Worm (Caenorhabditis elegans) whole organism, mixed stage, embryonic: ENCODE measurements around the gene Y45F10B.13.

ENCODE experiments used
- M03D4.4 ChIP-seq: sonication (generic microtip); optimal IDR thresholded peaks from 2 replicates; lab custom pipeline; 2017; ENCODE audit warnings: mild to moderate bottlenecking, missing genetic modification characterization, missing compliant biosample characterization
- bed-3 ChIP-seq: fragments of 200-800 bp; sonication (Bioruptor generic); optimal IDR thresholded peaks from 3 replicates; lab custom pipeline; 2018; ENCODE audit warnings: mild to moderate bottlenecking, missing genetic modification characterization, moderate library complexity, missing compliant biosample characterization
- blmp-1 ChIP-seq: fragments of 150-350 bp; optimal IDR thresholded peaks from 2 replicates; lab custom pipeline; 2014; ENCODE audit warnings: missing biosample characterization, missing genetic modification characterization
- ceh-83 ChIP-seq: fragments of 200-800 bp; sonication (Bioruptor generic); optimal IDR thresholded peaks from 2 replicates; lab custom pipeline; 2018; ENCODE audit warnings: mild to moderate bottlenecking, missing genetic modification characterization, missing compliant biosample characterization
- ces-1 ChIP-seq: fragments of 150-350 bp; optimal IDR thresholded peaks from 2 replicates; lab custom pipeline; 2014; ENCODE audit warnings: missing biosample characterization, missing genetic modification reagents, missing genetic modification characterization
- cnd-1 ChIP-seq: fragments of 200-800 bp; sonication (Bioruptor generic); optimal IDR thresholded peaks from 2 replicates; lab custom pipeline; 2018; ENCODE audit warnings: mild to moderate bottlenecking, missing genetic modification characterization, missing compliant biosample characterization
- drap-1 ChIP-seq: fragments of 200-800 bp; sonication (Bioruptor generic); optimal IDR thresholded peaks from 3 replicates; lab custom pipeline; 2018; ENCODE audit warnings: mild to moderate bottlenecking, missing genetic modification characterization, missing compliant biosample characterization
- elt-1 ChIP-seq: sonication (generic microtip); optimal IDR thresholded peaks from 2 replicates; lab custom pipeline; 2017; ENCODE audit warnings: missing genetic modification characterization, mild to moderate bottlenecking, missing compliant biosample characterization, antibody characterized with exemption, moderate library complexity, borderline replicate concordance; ENCODE audit not compliant: insufficient read depth
- elt-3 ChIP-seq: fragments of 150-350 bp; optimal IDR thresholded peaks from 2 replicates; lab custom pipeline; 2014; ENCODE audit warnings: missing biosample characterization, missing genetic modification characterization
- flh-1 ChIP-seq: fragments of 200-800 bp; sonication (Bioruptor generic); optimal IDR thresholded peaks from 2 replicates; lab custom pipeline; 2018; ENCODE audit warnings: mild to moderate bottlenecking, missing genetic modification characterization, moderate library complexity, missing compliant biosample characterization
- ham-2 ChIP-seq: fragments of 200-800 bp; sonication (Bioruptor generic); optimal IDR thresholded peaks from 2 replicates; lab custom pipeline; 2018; ENCODE audit warnings: mild to moderate bottlenecking, missing genetic modification characterization, missing compliant biosample characterization
- hlh-1 ChIP-seq: fragments of 150-350 bp; optimal IDR thresholded peaks from 2 replicates; lab custom pipeline; 2014; ENCODE audit warnings: missing biosample characterization, missing genetic modification reagents, missing genetic modification characterization
- lin-32 ChIP-seq: fragments of 200-800 bp; sonication (Bioruptor generic); optimal IDR thresholded peaks from 2 replicates; lab custom pipeline; 2018; ENCODE audit warnings: mild to moderate bottlenecking, missing genetic modification characterization, missing compliant biosample characterization
- lsy-2 ChIP-seq: fragments of 150-350 bp; optimal IDR thresholded peaks from 2 replicates; lab custom pipeline; 2014; ENCODE audit warnings: missing biosample characterization, missing genetic modification characterization
- mab-5 ChIP-seq: fragments of 150-350 bp; optimal IDR thresholded peaks from 2 replicates; lab custom pipeline; 2014; ENCODE audit warnings: missing biosample characterization, missing genetic modification characterization
- nhr-12 ChIP-seq: fragments of 150-350 bp; optimal IDR thresholded peaks from 2 replicates; lab custom pipeline; 2014; ENCODE audit warnings: missing biosample characterization, missing genetic modification characterization
- nhr-237 ChIP-seq: fragments of 150-350 bp; optimal IDR thresholded peaks from 2 replicates; lab custom pipeline; 2014; ENCODE audit warnings: missing biosample characterization, missing genetic modification characterization
- nhr-28 ChIP-seq: fragments of 150-350 bp; optimal IDR thresholded peaks from 2 replicates; lab custom pipeline; 2014; ENCODE audit warnings: missing biosample characterization, missing genetic modification characterization
- nhr-76 ChIP-seq: sonication (generic microtip); optimal IDR thresholded peaks from 2 replicates; lab custom pipeline; 2017; ENCODE audit warnings: missing biosample characterization, missing genetic modification characterization
- sem-2 ChIP-seq: fragments of 200-800 bp; sonication (Bioruptor generic); optimal IDR thresholded peaks from 2 replicates; lab custom pipeline; 2018; ENCODE audit warnings: mild to moderate bottlenecking, missing genetic modification characterization, missing compliant biosample characterization
- snpc-4 ChIP-seq: fragments of 150-350 bp; optimal IDR thresholded peaks from 2 replicates; lab custom pipeline; 2014; ENCODE audit warnings: missing biosample characterization, missing genetic modification characterization
- sptf-1 ChIP-seq: sonication (generic microtip); optimal IDR thresholded peaks from 2 replicates; lab custom pipeline; 2017; ENCODE audit warnings: mild to moderate bottlenecking, missing genetic modification characterization, moderate library complexity, missing compliant biosample characterization
- unc-120 ChIP-seq: sonication (generic microtip); optimal IDR thresholded peaks from 2 replicates; lab custom pipeline; 2017; ENCODE audit warnings: missing genetic modification characterization, missing compliant biosample characterization; ENCODE audit not compliant: poor library complexity, severe bottlenecking
- unc-39 ChIP-seq: fragments of 150-350 bp; optimal IDR thresholded peaks from 2 replicates; lab custom pipeline; 2014; ENCODE audit warnings: missing biosample characterization, missing genetic modification characterization
- ztf-11 ChIP-seq: fragments of 150-350 bp; optimal IDR thresholded peaks from 2 replicates; lab custom pipeline; 2014; ENCODE audit warnings: missing biosample characterization, missing genetic modification characterization

The Y45F10B.13 gene

DNA sequence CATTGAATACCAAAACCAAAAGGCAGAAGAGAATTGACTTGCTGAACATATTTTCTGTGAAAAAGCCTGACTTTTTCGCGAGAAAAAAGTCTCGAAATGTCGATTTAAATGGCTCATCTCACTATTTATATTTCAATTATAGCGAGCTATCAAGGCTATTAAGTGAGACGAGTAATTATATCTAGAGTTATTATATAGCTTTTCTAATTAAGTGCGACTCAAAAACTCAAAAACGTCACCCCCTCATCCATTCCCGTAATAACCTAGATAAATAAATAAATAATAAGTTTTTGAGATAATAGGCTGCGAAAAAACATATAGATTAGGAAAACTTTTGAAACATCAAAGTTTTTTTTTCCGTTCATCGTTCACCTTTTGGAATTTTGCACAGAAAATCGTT, 55.9 kb downstream of the Y45F10B.13 start, which contains the start of gene nlp-17:
Gene nlp-17, minus strand, starts transcription at position 101 of the 400 bp plus-strand sequence.
- TF ChIP-seq nhr-76 (tag; lab: Kevin White, UChicago) (no peak), elt-3 (tag; lab: Kevin White, UChicago) (no peak), cnd-1 (tag; lab: Kevin White, UChicago) (no peak), elt-1 (tag; lab: Kevin White, UChicago) (no peak), drap-1 (GFP tag; lab: Kevin White, UChicago) (no peak), snpc-4 (no peak), nhr-28 (no peak), ces-1 (GFP tag; lab: Kevin White, UChicago) (no peak), ztf-11 (tag; lab: Kevin White, UChicago) (no peak), blmp-1 (tag; lab: Kevin White, UChicago) (no peak), lsy-2 (tag; lab: Kevin White, UChicago) (no peak), hlh-1 (tag; lab: Kevin White, UChicago) (no peak), bed-3 (GFP tag; lab: Kevin White, UChicago) (no peak), unc-39 (tag; lab: Kevin White, UChicago) (no peak), sem-2 (GFP tag; lab: Kevin White, UChicago) (no peak), ham-2 (GFP tag; lab: Kevin White, UChicago) (no peak)

ce11 chrIV:13505144-13505543, 56.4 kb downstream of the Y45F10B.13 start, which contains the start of gene seld-1:
Gene seld-1 (plus strand): TSS chrIV:13505444.
- TF ChIP-seq nhr-237 (tag; lab: Kevin White, UChicago) (no peak), sptf-1 (tag; lab: Kevin White, UChicago) (no peak), nhr-12 (tag; lab: Kevin White, UChicago) (no peak), nhr-76 (tag; lab: Kevin White, UChicago) (no peak), lin-32 (GFP tag; lab: Kevin White, UChicago) (no peak), unc-120 (tag; lab: Kevin White, UChicago) (no peak), drap-1 (GFP tag; lab: Kevin White, UChicago) (no peak), sem-2 (GFP tag; lab: Kevin White, UChicago) (no peak), flh-1 (GFP tag; lab: Kevin White, UChicago) (no peak)

DNA sequence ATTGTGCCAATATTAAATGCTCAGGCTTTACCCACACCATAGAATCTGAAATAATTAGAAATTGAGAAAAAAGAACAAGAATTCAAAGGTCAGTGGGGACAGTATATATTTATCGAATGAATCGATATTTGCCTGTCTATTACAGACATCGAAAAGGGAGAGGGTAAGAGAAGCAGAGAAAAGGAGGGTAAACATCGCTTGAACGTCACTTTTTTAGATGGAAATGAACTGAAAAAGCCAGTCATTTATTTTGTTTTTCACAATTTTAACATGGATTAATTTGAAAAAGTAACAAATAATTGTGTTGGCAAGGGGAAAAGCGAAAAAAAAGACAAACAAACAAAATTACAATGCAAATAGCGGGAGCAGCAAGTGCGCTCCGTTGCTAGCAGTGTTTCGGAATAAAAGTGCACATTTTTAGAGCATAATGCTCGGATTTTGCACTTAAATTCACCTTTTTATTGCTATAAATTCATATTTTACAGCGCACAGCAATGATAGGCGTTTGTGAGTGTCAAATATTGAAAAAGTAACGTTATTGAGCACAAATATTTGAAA, 58.6 kb downstream of the Y45F10B.13 start, which contains the start of gene tbc-9:
Gene tbc-9, minus strand, starts transcription at position 51 of the 558 bp plus-strand sequence.
- TF ChIP-seq snpc-4 (no peak), ces-1 (GFP tag; lab: Kevin White, UChicago) (no peak), mab-5 (no peak), drap-1 (GFP tag; lab: Kevin White, UChicago) (no peak), nhr-28 (no peak), lin-32 (GFP tag; lab: Kevin White, UChicago) (no peak), sem-2 (GFP tag; lab: Kevin White, UChicago) (no peak), lsy-2 (tag; lab: Kevin White, UChicago) (no peak), ceh-83 (GFP tag; lab: Kevin White, UChicago) (no peak), M03D4.4 (no peak), bed-3 (GFP tag; lab: Kevin White, UChicago) (no peak)
